Worm (Caenorhabditis elegans) whole organism, L1 larva: ENCODE results near the gene F55G1.7.

ENCODE experiments used
- ceh-82 ChIP-seq, 3 experiments: fragments of 150-350 bp in 1 of 3; sonication (generic microtip) in 2 of 3; optimal IDR thresholded peaks; 2 replicates each; lab custom pipeline; 2014 to 2017; ENCODE audit warnings: missing biosample characterization in 3 of 3, missing genetic modification characterization in 3 of 3
- ceh-88 ChIP-seq: fragments of 200-800 bp; sonication (Bioruptor generic); IDR thresholded peaks from 2 replicates; pipeline ENCODE4 v1.3.6; 2022; ENCODE audit warnings: missing genetic modification characterization, missing compliant biosample characterization
- fos-1 ChIP-seq: fragments of 150-350 bp; optimal IDR thresholded peaks from 2 replicates; lab custom pipeline; 2014; ENCODE audit warnings: missing biosample characterization, missing genetic modification characterization
- lin-39 ChIP-seq: fragments of 150-350 bp; optimal IDR thresholded peaks from 2 replicates; lab custom pipeline; 2014; ENCODE audit warnings: missing biosample characterization, missing genetic modification reagents, missing genetic modification characterization
- nhr-76 ChIP-seq: sonication (generic microtip); optimal IDR thresholded peaks from 2 replicates; lab custom pipeline; 2017; ENCODE audit warnings: missing biosample characterization, missing genetic modification characterization
- snpc-4 ChIP-seq: fragments of 150-350 bp; optimal IDR thresholded peaks from 2 replicates; lab custom pipeline; 2014; ENCODE audit warnings: missing biosample characterization, missing genetic modification characterization
- unc-62 ChIP-seq: fragments of 150-350 bp; optimal IDR thresholded peaks from 2 replicates; lab custom pipeline; 2014; ENCODE audit warnings: missing biosample characterization, missing genetic modification reagents, missing genetic modification characterization

ce11 chrIV:7468638-7469037, 994 bp downstream of the F55G1.7 start:
- no peak for TF ChIP-seq unc-62 (GFP tag; lab: Kevin White, UChicago)
- TF ChIP-seq ceh-82 (tag; optimal IDR thresholded peaks at IDR 0.05; lab: Kevin White, UChicago), result no peak
- TF ChIP-seq snpc-4 (tag; lab: Kevin White, UChicago), result no peak
- no peak for TF ChIP-seq ceh-88
- no peak for TF ChIP-seq fos-1
- no peak for TF ChIP-seq lin-39 (tag; lab: Kevin White, UChicago)
- TF ChIP-seq nhr-76 (tag; lab: Kevin White, UChicago), result no peak
